Fruit fly (Drosophila melanogaster): ENCODE results near the gene Gr93d.

Gene Gr93d

dm6 chr3R:21856098-21856872 lies 9.8 kb upstream of the Gr93d start, which contains the start of gene glec:
TSS of gene glec (minus strand) at chr3R:21856266.
- TF ChIP-seq CG8478 (optimal IDR thresholded peaks at IDR 0.05) = no peak
- peak in 1 of 2 experiments; percentile 22 for TF ChIP-seq CTCF (optimal IDR thresholded peaks at IDR 0.05)

dm6 chr3R:21855469-21855826 lies 9.0 kb upstream of the Gr93d start:
- no peak for TF ChIP-seq CTCF (optimal IDR thresholded peaks at IDR 0.05)
- no peak for TF ChIP-seq CG8478 (optimal IDR thresholded peaks at IDR 0.05)

dm6 chr3R:21854574-21855468 lies 8.4 kb upstream of the Gr93d start:
- no peak for TF ChIP-seq CTCF (optimal IDR thresholded peaks at IDR 0.05)
- TF ChIP-seq CG8478 (optimal IDR thresholded peaks at IDR 0.05) = no peak

DNA sequence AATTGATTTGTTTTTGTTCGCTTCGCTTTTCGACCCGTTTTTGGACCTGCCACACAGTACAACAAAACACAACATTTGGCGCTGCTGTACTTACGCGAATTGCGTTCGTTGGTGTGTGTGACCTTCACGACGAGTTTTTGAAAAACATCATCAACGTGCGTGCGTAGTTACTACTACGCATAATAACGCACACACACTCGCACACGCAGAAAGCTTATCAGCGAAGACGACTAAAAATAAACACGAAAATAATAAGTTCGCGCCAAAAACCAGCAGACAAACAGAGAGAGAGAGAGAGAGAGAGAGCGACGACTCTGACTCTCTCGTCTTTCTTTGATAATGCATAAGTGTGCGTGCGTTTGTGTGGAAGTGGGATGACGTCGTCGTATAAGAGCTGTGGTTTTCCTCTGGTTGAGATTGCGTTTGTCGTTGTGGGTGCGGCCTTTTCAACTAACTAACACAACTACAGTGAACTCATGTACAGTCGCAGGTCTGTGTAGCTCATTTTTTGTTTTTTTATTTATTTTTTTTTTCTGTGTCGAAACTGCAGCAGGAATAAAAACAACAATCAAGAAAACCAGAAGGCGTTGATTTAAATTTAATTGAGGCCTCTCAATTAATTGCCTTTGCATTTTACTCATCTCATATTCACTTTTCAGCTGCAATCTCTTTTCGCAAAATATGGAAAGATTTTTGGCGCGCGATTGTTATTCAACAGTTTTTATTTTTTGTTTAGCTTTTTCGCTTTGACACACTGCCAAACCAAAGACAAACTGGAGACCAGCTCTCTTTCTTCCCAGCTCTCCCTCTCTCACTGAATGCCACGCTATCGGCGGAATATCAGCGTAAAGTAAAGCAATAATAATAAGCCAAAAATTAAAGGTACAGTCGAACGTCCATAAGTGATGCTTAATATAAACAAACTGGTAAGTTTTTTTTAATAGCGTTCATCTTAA lies 7.4 kb upstream of the Gr93d start:
- TF ChIP-seq CG8478 (optimal IDR thresholded peaks at IDR 0.05) (no peak), CTCF (optimal IDR thresholded peaks at IDR 0.05) (no peak)

dm6 chr3R:21852579-21853233 lies 6.2 kb upstream of the Gr93d start:
- no peak for TF ChIP-seq CG8478 (optimal IDR thresholded peaks at IDR 0.05)
- no peak for TF ChIP-seq CTCF (optimal IDR thresholded peaks at IDR 0.05)

DNA sequence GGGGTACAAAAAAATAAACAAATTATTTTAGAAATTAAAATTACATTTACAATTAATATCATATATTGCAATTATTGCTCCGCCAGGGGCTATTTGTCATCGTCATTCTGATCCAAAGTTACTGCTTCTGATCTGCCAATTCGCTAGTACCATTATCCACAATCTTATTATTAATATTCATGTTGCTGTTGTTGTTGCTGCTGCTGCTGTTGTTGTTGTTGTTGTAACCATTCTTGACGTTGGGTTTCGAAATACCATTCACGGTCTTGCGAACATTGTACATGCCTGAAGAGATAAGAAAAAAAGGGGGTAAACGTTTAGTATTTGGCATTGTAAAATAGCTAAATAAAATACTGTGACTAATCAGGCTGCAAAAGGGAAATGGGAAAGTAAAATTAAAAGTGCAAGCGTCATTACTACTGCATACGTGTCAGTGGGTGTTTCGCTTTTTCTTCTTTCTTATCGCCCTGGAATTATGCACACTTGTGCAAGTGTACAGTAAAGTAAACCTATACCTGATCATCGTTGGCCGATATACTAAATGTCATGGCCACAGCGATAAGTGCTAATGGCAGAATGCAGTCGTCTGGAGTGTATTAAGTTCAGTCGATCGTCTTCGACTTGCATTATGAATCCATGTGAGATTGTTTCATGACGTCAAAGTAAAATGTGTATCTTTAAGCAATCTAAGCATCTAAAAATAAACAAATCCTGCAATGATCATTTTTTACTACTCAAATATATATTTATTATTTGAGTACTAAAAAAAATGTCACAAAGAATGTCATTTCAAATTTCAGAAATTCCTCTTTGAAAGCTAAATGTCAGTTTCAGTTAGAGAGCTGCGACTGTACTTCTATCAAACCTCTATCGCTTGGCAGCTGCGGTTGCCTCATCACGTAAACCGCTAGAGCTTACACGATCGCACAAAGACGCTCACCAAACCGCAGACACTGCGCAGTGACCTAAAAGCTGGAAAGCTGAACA lies 5.4 kb upstream of the Gr93d start:
- TF ChIP-seq CG8478 (optimal IDR thresholded peaks at IDR 0.05) (no peak), CTCF (optimal IDR thresholded peaks at IDR 0.05) (no peak)

DNA sequence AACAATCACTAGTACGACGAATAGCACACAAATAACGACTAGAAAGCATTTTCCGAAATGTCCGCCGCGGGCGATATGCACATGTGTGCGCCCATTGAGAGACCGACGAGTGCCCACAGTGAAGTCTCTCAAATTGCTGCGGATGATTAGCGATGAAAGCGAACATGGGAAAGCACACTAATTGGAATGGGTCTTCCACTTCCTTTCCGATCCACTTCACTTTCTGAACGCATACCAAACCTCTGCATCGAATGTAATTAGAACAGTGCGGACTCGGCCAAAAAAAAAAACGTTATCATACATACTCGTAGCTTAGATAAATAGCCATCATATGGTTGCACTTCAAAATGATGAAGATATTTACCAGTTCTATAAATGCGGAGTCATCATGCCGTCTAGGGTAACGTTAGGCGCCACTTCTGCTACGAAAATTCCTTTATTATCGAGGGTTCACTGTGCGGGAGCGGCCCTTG lies 3.6 kb upstream of the Gr93d start:
- TF ChIP-seq CTCF (optimal IDR thresholded peaks at IDR 0.05) = peak in 1 of 2 experiments; percentile 6
- TF ChIP-seq CG8478 (optimal IDR thresholded peaks at IDR 0.05) = no peak

- TF ChIP-seq CG8478 (optimal IDR thresholded peaks at IDR 0.05) (no peak), CTCF (optimal IDR thresholded peaks at IDR 0.05) (no peak)
Measured at dm6 chr3R:21848987-21849442, 2.6 kb upstream of the Gr93d start.

DNA sequence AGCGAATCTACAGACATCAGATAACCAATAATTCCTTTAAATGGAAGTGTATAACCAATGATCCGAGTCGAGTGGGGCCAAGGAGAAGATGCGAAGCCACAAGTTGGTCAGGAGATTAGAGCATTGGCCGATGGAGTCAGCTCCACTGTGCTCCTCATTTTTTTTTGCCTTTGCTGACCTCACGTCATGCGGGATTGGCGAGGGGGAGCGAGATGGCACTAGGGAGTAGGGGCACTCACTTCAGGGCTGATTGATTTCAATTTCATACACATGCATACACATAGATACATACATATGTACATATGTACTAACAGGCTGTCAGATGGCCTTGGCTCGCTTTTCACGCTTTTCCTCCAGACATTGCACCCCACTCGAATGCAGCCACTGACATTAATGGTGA lies 1.8 kb upstream of the Gr93d start:
- TF ChIP-seq CTCF (optimal IDR thresholded peaks at IDR 0.05) = no peak
- TF ChIP-seq CG8478 (optimal IDR thresholded peaks at IDR 0.05) = no peak

dm6 chr3R:21847438-21847837 lies 979 bp upstream of the Gr93d start:
- TF ChIP-seq CTCF (optimal IDR thresholded peaks at IDR 0.05) = no peak
- no peak for TF ChIP-seq CG8478 (optimal IDR thresholded peaks at IDR 0.05)

DNA sequence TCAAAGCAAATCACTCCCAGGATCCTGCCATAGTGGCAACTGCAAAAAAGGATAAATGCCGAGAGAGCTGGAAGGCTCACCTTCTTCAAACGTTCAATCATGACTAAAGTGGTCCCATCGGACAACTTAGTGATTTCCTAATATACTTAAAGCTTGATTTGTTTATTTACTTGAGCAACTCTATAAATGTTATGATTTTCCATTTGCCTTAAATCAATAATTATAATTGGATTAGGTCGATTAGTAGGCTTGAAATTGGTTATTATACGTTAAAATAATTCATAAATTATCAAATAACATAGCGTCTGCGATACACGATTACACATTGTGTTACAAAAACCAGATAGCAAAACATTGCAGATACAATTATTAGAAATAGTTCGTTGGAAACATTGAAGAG lies 1.3 kb downstream of the Gr93d start, which contains the start of gene Gr93c:
Gr93c (minus strand) TSS at position 101 of the 400 bp plus-strand sequence.
- TF ChIP-seq CG8478 (optimal IDR thresholded peaks at IDR 0.05) = no peak
- no peak for TF ChIP-seq CTCF (optimal IDR thresholded peaks at IDR 0.05)

DNA sequence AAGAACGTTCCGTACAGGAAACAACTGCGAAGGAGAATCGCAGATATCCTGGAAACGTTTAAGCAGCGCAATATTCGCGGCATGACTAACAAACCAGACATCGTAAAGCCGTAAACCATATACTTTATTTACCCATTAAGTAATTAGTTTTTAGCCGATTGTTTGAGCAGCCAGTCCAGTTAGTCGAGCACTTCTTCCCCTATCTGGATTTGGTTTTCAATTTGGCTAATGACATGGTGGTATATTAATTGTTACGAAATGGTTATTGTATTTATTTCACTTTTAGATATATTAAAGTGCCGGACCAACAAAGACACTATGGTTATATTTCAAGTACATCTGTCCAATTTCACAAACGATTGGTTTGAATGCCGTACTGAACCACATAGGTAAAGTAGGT lies 2.8 kb downstream of the Gr93d start, which contains the start of gene Gr93b:
Gr93b (minus strand) TSS at position 101 of the 400 bp plus-strand sequence.
- no peak for TF ChIP-seq CTCF (optimal IDR thresholded peaks at IDR 0.05)
- TF ChIP-seq CG8478 (optimal IDR thresholded peaks at IDR 0.05) = no peak
